Worm (Caenorhabditis elegans): ENCODE results near the gene lips-6.

- TF ChIP-seq ceh-36 (tag; optimal IDR thresholded peaks at IDR 0.05): no peak
- no peak for TF ChIP-seq hnd-1 (tag; optimal IDR thresholded peaks at IDR 0.05)
- TF ChIP-seq ama-1 (optimal IDR thresholded peaks at IDR 0.05): no peak
- TF ChIP-seq flt-1 (GFP tag; IDR thresholded peaks at IDR 0.05): no peak
- TF ChIP-seq sea-1 (GFP tag; conservative IDR thresholded peaks at IDR 0.05): no peak
- no peak for TF ChIP-seq pes-1 (GFP tag; IDR thresholded peaks at IDR 0.05)
- TF ChIP-seq tbx-37 (GFP tag; conservative IDR thresholded peaks at IDR 0.05): no peak
- no peak for TF ChIP-seq ets-7 (tag; optimal IDR thresholded peaks at IDR 0.05)
- TF ChIP-seq F13C5.2 (tag; optimal IDR thresholded peaks at IDR 0.05): no peak
- no peak for TF ChIP-seq aly-1 (tag; optimal IDR thresholded peaks at IDR 0.05)
- no peak for TF ChIP-seq B0310.2 (tag; optimal IDR thresholded peaks at IDR 0.05)
- TF ChIP-seq tbx-11 (GFP tag; IDR thresholded peaks at IDR 0.05): no peak
- TF ChIP-seq ceh-13 (GFP tag; optimal IDR thresholded peaks at IDR 0.05): no peak
Observed at ce11 chrIV:12015586-12015985, at the start of gene lips-6.
